Fruit fly (Drosophila melanogaster) S2 (cell line): ENCODE measurements around the gene Sbf.

Experiments
- CG8478 ChIP-seq: fragments of >200 bp; optimal IDR thresholded peaks from 2 replicates; lab custom pipeline; 2018
- CTCF ChIP-seq, 2 experiments: fragments of >200 bp; optimal IDR thresholded peaks; 2 replicates each; lab custom pipeline; 2018

DNA sequence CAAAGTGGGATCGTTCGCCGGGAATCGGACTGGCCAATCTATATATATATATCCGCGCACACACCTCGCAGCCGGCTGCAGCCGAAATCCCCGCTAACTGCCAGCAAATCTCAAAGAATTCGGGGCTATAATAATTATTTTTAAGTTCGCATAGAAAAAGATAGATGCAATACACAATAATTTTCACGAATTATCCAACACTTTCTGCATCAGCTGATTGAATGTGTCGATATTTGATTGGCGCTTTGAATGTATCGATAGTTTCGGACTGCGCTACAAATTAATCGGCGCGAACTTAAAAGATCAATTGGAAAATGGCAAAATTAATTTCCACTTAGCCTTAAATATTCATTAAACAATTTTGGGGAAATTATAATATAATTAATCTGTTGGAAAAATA lies at the start of gene Sbf:
- TF ChIP-seq CG8478 (lab: Kevin White, UChicago) (no peak), CTCF (optimal IDR thresholded peaks at IDR 0.05; lab: Kevin White, UChicago) (no peak)
